Worm (Caenorhabditis elegans) whole organism, L1 larva: ENCODE measurements around the gene cope-1.

Source experiments
- F16B12.6 ChIP-seq: fragments of 150-350 bp; optimal IDR thresholded peaks from 2 replicates; lab custom pipeline; 2014; ENCODE audit warnings: missing biosample characterization, missing genetic modification characterization
- aha-1 ChIP-seq: fragments of 150-350 bp; optimal IDR thresholded peaks from 2 replicates; lab custom pipeline; 2014; ENCODE audit warnings: missing biosample characterization, missing genetic modification characterization
- ama-1 ChIP-seq: fragments of 150-350 bp; optimal IDR thresholded peaks from 2 replicates; lab custom pipeline; 2014
- elt-2 ChIP-seq: sonication (generic microtip); optimal IDR thresholded peaks from 2 replicates; lab custom pipeline; 2016; ENCODE audit warnings: missing genetic modification characterization, mild to moderate bottlenecking, inconsistent platforms, missing compliant biosample characterization, missing genetic modification reagents
- fos-1 ChIP-seq: fragments of 150-350 bp; optimal IDR thresholded peaks from 2 replicates; lab custom pipeline; 2014; ENCODE audit warnings: missing biosample characterization, missing genetic modification characterization
- jun-1 ChIP-seq: fragments of 150-350 bp; optimal IDR thresholded peaks from 2 replicates; lab custom pipeline; 2014; ENCODE audit warnings: missing biosample characterization, missing genetic modification reagents, missing genetic modification characterization
- lsy-2 ChIP-seq, 2 experiments: fragments of 150-350 bp; optimal IDR thresholded peaks; 2 replicates each; lab custom pipeline; 2014; ENCODE audit warnings: missing biosample characterization in 2 of 2, missing genetic modification characterization in 2 of 2
- nhr-11 ChIP-seq: fragments of 150-350 bp; optimal IDR thresholded peaks from 2 replicates; lab custom pipeline; 2014; ENCODE audit warnings: missing biosample characterization, missing genetic modification characterization
- nhr-90 ChIP-seq: sonication (generic microtip); optimal IDR thresholded peaks from 2 replicates; lab custom pipeline; 2016; ENCODE audit warnings: mild to moderate bottlenecking, missing genetic modification characterization, missing compliant biosample characterization; ENCODE audit not compliant: poor library complexity
- tbx-2 ChIP-seq: sonication (generic microtip); optimal IDR thresholded peaks from 2 replicates; lab custom pipeline; 2016; ENCODE audit warnings: missing genetic modification characterization, missing compliant biosample characterization
- vab-15 ChIP-seq: sonication (generic microtip); optimal IDR thresholded peaks from 2 replicates; lab custom pipeline; 2017; ENCODE audit warnings: missing genotype, mild to moderate bottlenecking, missing genetic modification characterization, missing compliant biosample characterization

DNA sequence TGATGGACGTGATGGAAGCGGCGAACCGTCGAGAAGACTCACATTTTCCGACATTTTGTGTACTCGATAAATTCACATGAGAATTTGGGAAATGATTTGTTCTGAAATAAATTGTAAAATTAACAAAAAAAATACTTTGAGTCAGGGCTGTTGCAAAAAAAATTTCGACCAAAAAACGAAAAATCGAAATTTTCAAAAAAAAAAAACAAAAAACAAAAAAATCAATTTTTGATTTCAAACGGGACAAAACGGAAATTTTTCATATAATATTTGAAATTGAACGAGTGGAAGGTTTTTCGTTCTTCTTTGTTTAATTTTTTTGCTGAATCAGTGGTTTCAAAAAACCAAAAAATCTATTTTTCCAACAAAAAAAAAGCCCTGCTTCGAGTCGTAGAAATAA is 29.1 kb downstream of the cope-1 start, which contains the start of gene cua-1:
- TF ChIP-seq elt-2 (no peak), jun-1 (no peak), lsy-2 (tag; optimal IDR thresholded peaks at IDR 0.05; lab: Kevin White, UChicago) (no peak), vab-15 (tag; lab: Kevin White, UChicago) (no peak), nhr-11 (no peak), fos-1 (tag; lab: Kevin White, UChicago) (no peak), tbx-2 (tag; lab: Kevin White, UChicago) (no peak), F16B12.6 (tag; lab: Kevin White, UChicago) (no peak), nhr-90 (tag; lab: Kevin White, UChicago) (no peak), aha-1 (tag; lab: Kevin White, UChicago) (no peak), ama-1 (lab: Kevin White, UChicago) (no peak)
